Worm (Caenorhabditis elegans) whole organism, young adult: Measurements from ENCODE around the gene srw-85.

Experiments
- B0035.1 ChIP-seq: sonication (generic microtip); optimal IDR thresholded peaks from 2 replicates; lab custom pipeline; 2016; ENCODE audit warnings: missing genetic modification characterization, mild to moderate bottlenecking, missing compliant biosample characterization, missing genotype, missing genetic modification reagents
- B0261.1 ChIP-seq: sonication (generic microtip); optimal IDR thresholded peaks from 2 replicates; lab custom pipeline; 2016; ENCODE audit warnings: mild to moderate bottlenecking, missing genetic modification characterization, moderate library complexity, missing compliant biosample characterization
- C06A6.2 ChIP-seq: fragments of 200-800 bp; sonication (Bioruptor generic); conservative IDR thresholded peaks from 2 replicates; pipeline ENCODE4 v1.3.6; 2022; ENCODE audit warnings: missing genetic modification characterization, missing compliant biosample characterization
- C17E4.6 ChIP-seq: fragments of 200-800 bp; sonication (Bioruptor generic); IDR thresholded peaks from 2 replicates; pipeline ENCODE4 v1.3.6; 2022; ENCODE audit warnings: missing genetic modification reagents, missing genetic modification characterization, missing compliant biosample characterization
- D2030.7 ChIP-seq: fragments of 200-800 bp; sonication (Bioruptor generic); IDR thresholded peaks from 2 replicates; pipeline ENCODE4 v1.3.6; 2022; ENCODE audit warnings: missing genetic modification reagents, missing genetic modification characterization, missing compliant biosample characterization
- F23B12.7 ChIP-seq: sonication (generic microtip); optimal IDR thresholded peaks from 2 replicates; lab custom pipeline; 2017; ENCODE audit warnings: missing genetic modification characterization, mild to moderate bottlenecking, missing compliant biosample characterization, antibody characterized with exemption, moderate library complexity; ENCODE audit not compliant: insufficient read depth
- F39B2.1 ChIP-seq: fragments of 200-800 bp; sonication (Bioruptor generic); IDR thresholded peaks from 2 replicates; pipeline ENCODE4 v1.3.6; 2022; ENCODE audit warnings: missing genetic modification reagents, missing genetic modification characterization, missing compliant biosample characterization
- F49E8.2 ChIP-seq: sonication (generic microtip); optimal IDR thresholded peaks from 3 replicates; lab custom pipeline; 2017; ENCODE audit warnings: missing genetic modification characterization, mild to moderate bottlenecking, missing compliant biosample characterization, antibody characterized with exemption, moderate library complexity; ENCODE audit not compliant: insufficient read depth
- F52B5.7 ChIP-seq: sonication (generic microtip); optimal IDR thresholded peaks from 2 replicates; lab custom pipeline; 2016; ENCODE audit warnings: mild to moderate bottlenecking, missing genetic modification characterization, missing compliant biosample characterization
- F57A8.1 ChIP-seq: fragments of 200-800 bp; sonication (Bioruptor generic); optimal IDR thresholded peaks from 2 replicates; lab custom pipeline; 2018; ENCODE audit warnings: mild to moderate bottlenecking, missing genetic modification characterization, moderate library complexity, missing compliant biosample characterization
- Y53F4B.3 ChIP-seq: fragments of 200-800 bp; sonication (Bioruptor generic); IDR thresholded peaks from 2 replicates; pipeline ENCODE4 v1.3.6; 2022; ENCODE audit warnings: missing genetic modification reagents, missing genetic modification characterization, missing compliant biosample characterization
- Y79H2A.3 ChIP-seq: fragments of 200-800 bp; sonication (Bioruptor generic); conservative IDR thresholded peaks from 2 replicates; pipeline ENCODE4 v1.3.6; 2022; ENCODE audit warnings: missing genetic modification reagents, missing genetic modification characterization, missing compliant biosample characterization
- ZK185.1 ChIP-seq: sonication (generic microtip); optimal IDR thresholded peaks from 2 replicates; lab custom pipeline; 2016; ENCODE audit warnings: mild to moderate bottlenecking, missing genetic modification characterization, missing compliant biosample characterization; ENCODE audit not compliant: poor library complexity, severe bottlenecking
- ama-1 ChIP-seq, 3 experiments: fragments of 150-350 bp in 1 of 3; sonication (generic microtip) in 2 of 3; optimal IDR thresholded peaks; 2 replicates each; lab custom pipeline; 2014 to 2018; ENCODE audit warnings: missing biosample characterization in 2 of 3, missing genetic modification characterization in 2 of 3, missing genetic modification reagents in 2 of 3
- aptf-3 ChIP-seq: fragments of 200-800 bp; sonication (Bioruptor generic); IDR thresholded peaks from 2 replicates; pipeline ENCODE4 v1.3.6; 2022; ENCODE audit warnings: missing genetic modification characterization, missing compliant biosample characterization
- atf-7 ChIP-seq: sonication (generic microtip); optimal IDR thresholded peaks from 2 replicates; lab custom pipeline; 2017; ENCODE audit warnings: mild to moderate bottlenecking, missing genetic modification characterization, missing compliant biosample characterization
- athp-1 ChIP-seq: sonication (generic microtip); optimal IDR thresholded peaks from 2 replicates; lab custom pipeline; 2017; ENCODE audit warnings: mild to moderate bottlenecking, missing genetic modification characterization, missing compliant biosample characterization
- attf-3 ChIP-seq: fragments of 200-800 bp; sonication (Bioruptor generic); conservative IDR thresholded peaks from 2 replicates; pipeline ENCODE4 v1.3.6; 2022; ENCODE audit warnings: missing genetic modification reagents, missing genetic modification characterization, missing compliant biosample characterization
- bed-1 ChIP-seq: fragments of 200-800 bp; sonication (Bioruptor generic); IDR thresholded peaks from 2 replicates; pipeline ENCODE4 v1.3.6; 2022; ENCODE audit warnings: missing genetic modification reagents, missing genetic modification characterization, missing compliant biosample characterization
- bed-2 ChIP-seq: fragments of 200-800 bp; sonication (Bioruptor generic); IDR thresholded peaks from 2 replicates; pipeline ENCODE4 v1.3.6; 2022; ENCODE audit warnings: missing genetic modification reagents, missing genetic modification characterization, missing compliant biosample characterization
- cebp-1 ChIP-seq, 2 experiments: fragments of 200-800 bp in 1 of 2; sonication (Bioruptor generic) in 1 of 2; sonication (generic microtip) in 1 of 2; IDR thresholded peaks in 1 of 2; optimal IDR thresholded peaks in 1 of 2; 2 replicates each; pipeline versions ENCODE4 v1.3.6 to Lab custom; 2017 to 2022; ENCODE audit warnings: missing compliant biosample characterization in 2 of 2, missing genetic modification characterization in 2 of 2, mild to moderate bottlenecking in 1 of 2, missing genetic modification reagents in 1 of 2, moderate library complexity in 1 of 2
- ceh-91 ChIP-seq: fragments of 200-800 bp; sonication (Bioruptor generic); IDR thresholded peaks from 2 replicates; pipeline ENCODE4 v1.3.6; 2022; ENCODE audit warnings: missing genetic modification reagents, missing genetic modification characterization, missing compliant biosample characterization
- chd-7 ChIP-seq: sonication (generic microtip); optimal IDR thresholded peaks from 2 replicates; lab custom pipeline; 2016; ENCODE audit warnings: mild to moderate bottlenecking, missing genetic modification characterization, moderate library complexity, missing compliant biosample characterization
- dox-1 ChIP-seq: fragments of 200-800 bp; sonication (Bioruptor generic); IDR thresholded peaks from 2 replicates; pipeline ENCODE4 v1.3.6; 2022; ENCODE audit warnings: missing genetic modification reagents, missing genetic modification characterization, missing compliant biosample characterization
- ekl-4 ChIP-seq: fragments of 200-800 bp; sonication (Bioruptor generic); IDR thresholded peaks from 2 replicates; pipeline ENCODE4 v1.3.6; 2022; ENCODE audit warnings: missing genetic modification reagents, missing genetic modification characterization, missing compliant biosample characterization
- fkh-3 ChIP-seq: sonication (generic microtip); optimal IDR thresholded peaks from 2 replicates; lab custom pipeline; 2016; ENCODE audit warnings: mild to moderate bottlenecking, missing genetic modification characterization, missing compliant biosample characterization
- gei-17 ChIP-seq: fragments of 200-800 bp; sonication (Bioruptor generic); optimal IDR thresholded peaks from 2 replicates; lab custom pipeline; 2018; ENCODE audit warnings: mild to moderate bottlenecking, missing genetic modification characterization, missing compliant biosample characterization
- hmg-1.2 ChIP-seq: fragments of 200-800 bp; sonication (Bioruptor generic); IDR thresholded peaks from 2 replicates; pipeline ENCODE4 v1.3.6; 2022; ENCODE audit warnings: missing genetic modification reagents, missing genetic modification characterization, missing compliant biosample characterization
- lag-1 ChIP-seq: fragments of 200-800 bp; sonication (Bioruptor generic); IDR thresholded peaks from 2 replicates; pipeline ENCODE4 v1.3.6; 2022; ENCODE audit warnings: missing genetic modification reagents, missing genetic modification characterization, missing compliant biosample characterization
- let-526 ChIP-seq: fragments of 200-800 bp; sonication (Bioruptor generic); IDR thresholded peaks from 2 replicates; pipeline ENCODE4 v1.3.6; 2022; ENCODE audit warnings: missing genetic modification reagents, missing genetic modification characterization, missing compliant biosample characterization
- let-607 ChIP-seq, 2 experiments: fragments of 200-800 bp in 1 of 2; sonication (Bioruptor generic) in 1 of 2; sonication (generic microtip) in 1 of 2; optimal IDR thresholded peaks; 2 replicates each; lab custom pipeline; 2016 to 2018; ENCODE audit warnings: mild to moderate bottlenecking in 2 of 2, missing compliant biosample characterization in 2 of 2, missing genetic modification characterization in 2 of 2, moderate library complexity in 2 of 2, missing genotype in 1 of 2
- lin-26 ChIP-seq: fragments of 200-800 bp; sonication (Bioruptor generic); IDR thresholded peaks from 2 replicates; pipeline ENCODE4 v1.3.6; 2022; ENCODE audit warnings: missing genetic modification reagents, missing genetic modification characterization, missing compliant biosample characterization
- lsy-27 ChIP-seq: sonication (generic microtip); optimal IDR thresholded peaks from 2 replicates; lab custom pipeline; 2017; ENCODE audit warnings: missing genetic modification characterization, mild to moderate bottlenecking, missing compliant biosample characterization, antibody characterized with exemption, missing genotype, borderline replicate concordance; ENCODE audit not compliant: insufficient read depth
- madf-3 ChIP-seq: fragments of 200-800 bp; sonication (Bioruptor generic); IDR thresholded peaks from 2 replicates; pipeline ENCODE4 v1.3.6; 2022; ENCODE audit warnings: missing genetic modification reagents, missing genetic modification characterization, missing compliant biosample characterization
- mcd-1 ChIP-seq: fragments of 200-800 bp; sonication (Bioruptor generic); IDR thresholded peaks from 2 replicates; pipeline ENCODE4 v1.3.6; 2022; ENCODE audit warnings: missing genetic modification reagents, missing genetic modification characterization, missing compliant biosample characterization
- nhr-120 ChIP-seq: fragments of 200-800 bp; sonication (Bioruptor generic); IDR thresholded peaks from 2 replicates; pipeline ENCODE4 v1.3.6; 2022; ENCODE audit warnings: missing genetic modification characterization, missing compliant biosample characterization
- repo-1 ChIP-seq: sonication (generic microtip); optimal IDR thresholded peaks from 2 replicates; lab custom pipeline; 2017; ENCODE audit warnings: mild to moderate bottlenecking, missing genetic modification characterization, missing compliant biosample characterization
- sdz-38 ChIP-seq: sonication (generic microtip); optimal IDR thresholded peaks from 2 replicates; lab custom pipeline; 2016; ENCODE audit warnings: missing genotype, missing genetic modification characterization, missing compliant biosample characterization
- sptf-2 ChIP-seq: fragments of 200-800 bp; sonication (Bioruptor generic); optimal IDR thresholded peaks from 2 replicates; lab custom pipeline; 2018; ENCODE audit warnings: mild to moderate bottlenecking, missing genetic modification characterization, missing compliant biosample characterization
- tlf-1 ChIP-seq: fragments of 200-800 bp; sonication (Bioruptor generic); optimal IDR thresholded peaks from 2 replicates; lab custom pipeline; 2018; ENCODE audit warnings: mild to moderate bottlenecking, missing genetic modification characterization, missing compliant biosample characterization
- zim-3 ChIP-seq: sonication (generic microtip); optimal IDR thresholded peaks from 2 replicates; lab custom pipeline; 2017; ENCODE audit warnings: mild to moderate bottlenecking, missing genetic modification characterization, moderate library complexity, missing compliant biosample characterization
- ztf-18 ChIP-seq: sonication (generic microtip); optimal IDR thresholded peaks from 2 replicates; lab custom pipeline; 2016; ENCODE audit warnings: missing genotype, mild to moderate bottlenecking, missing genetic modification characterization, missing compliant biosample characterization
- ztf-25 ChIP-seq: fragments of 200-800 bp; sonication (Bioruptor generic); IDR thresholded peaks from 2 replicates; pipeline ENCODE4 v1.3.6; 2022; ENCODE audit warnings: missing genetic modification reagents, missing genetic modification characterization, missing compliant biosample characterization
- ztf-3 ChIP-seq: fragments of 200-800 bp; sonication (Bioruptor generic); optimal IDR thresholded peaks from 2 replicates; lab custom pipeline; 2018; ENCODE audit warnings: mild to moderate bottlenecking, missing genetic modification characterization, missing compliant biosample characterization

The srw-85 gene

DNA sequence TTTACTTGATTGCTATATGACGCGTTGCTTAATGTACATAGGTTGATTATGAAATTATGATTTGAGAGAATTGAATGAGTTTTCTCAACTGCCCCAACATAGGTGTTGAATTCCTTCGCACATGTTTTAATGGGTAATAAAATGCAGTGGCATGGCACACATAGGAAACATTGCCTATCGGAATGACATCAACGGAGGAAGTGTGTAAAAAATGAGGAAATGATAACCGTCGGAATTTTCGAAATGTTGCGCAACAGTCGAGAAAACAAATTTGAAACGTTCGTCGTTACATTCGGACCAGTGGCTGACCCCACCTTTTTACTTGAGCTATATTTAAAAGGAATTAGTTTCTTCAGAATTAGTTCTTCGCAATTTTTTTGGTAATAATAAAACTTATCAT lies 1.1 kb upstream of the srw-85 start:
- no peak for TF ChIP-seq let-526 (GFP tag; lab: Robert Waterston, UW)
- TF ChIP-seq F57A8.1 (GFP tag; lab: Kevin White, UChicago), result no peak
- TF ChIP-seq cebp-1 (GFP tag; IDR thresholded peaks at IDR 0.05; lab: Robert Waterston, UW), result peak; percentile 53; the same call in 1 of the 2 replicates
- peak; percentile 57 for TF ChIP-seq cebp-1 (tag; optimal IDR thresholded peaks at IDR 0.05; lab: Kevin White, UChicago)

DNA sequence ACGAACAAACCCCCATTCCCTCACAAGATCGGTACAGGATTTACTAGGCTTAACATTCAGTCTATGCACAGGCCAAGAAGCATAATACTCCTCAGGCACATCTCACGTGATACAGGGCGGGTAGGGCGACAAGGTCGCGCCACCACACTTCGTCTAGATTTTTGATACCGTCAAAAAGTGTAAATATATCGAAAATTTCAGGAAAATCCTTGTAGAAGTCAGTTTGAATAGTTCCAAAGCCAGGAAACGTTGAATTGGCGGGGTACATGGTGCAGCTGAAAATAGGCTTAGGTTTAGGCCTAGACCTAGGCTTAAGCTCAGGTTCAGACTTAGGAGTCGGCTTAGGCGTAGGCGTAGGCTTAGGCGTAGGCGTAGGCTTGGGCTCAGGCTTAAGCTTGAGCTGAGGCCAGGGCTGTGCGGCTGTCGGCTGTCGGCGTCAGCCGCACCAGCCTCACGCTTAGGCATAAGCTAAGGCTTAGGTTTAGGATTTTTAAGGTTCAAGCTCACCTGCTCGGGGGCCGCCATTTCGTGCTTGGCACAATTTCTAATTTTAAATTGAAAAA lies 504 bp downstream of the srw-85 start:
- no peak for TF ChIP-seq B0261.1 (tag; lab: Kevin White, UChicago)
- peak; percentile 52 for TF ChIP-seq zim-3
- TF ChIP-seq F39B2.1 (GFP tag; lab: Robert Waterston, UW), result no peak
- peak; percentile 34; the same call in 1 of the 2 replicates for TF ChIP-seq attf-3
- no peak for TF ChIP-seq repo-1 (tag; lab: Kevin White, UChicago)
- TF ChIP-seq chd-7 (tag; lab: Kevin White, UChicago), result peak; percentile 49
- TF ChIP-seq sdz-38 (tag; lab: Kevin White, UChicago), result no peak
- TF ChIP-seq C06A6.2, result no peak
- TF ChIP-seq bed-1 (GFP tag; lab: Robert Waterston, UW), result no peak
- no peak for TF ChIP-seq Y79H2A.3 (GFP tag; lab: Robert Waterston, UW)
- 0 out of 2 replicates have a peak, but pooled peaks have one; percentile 35 for TF ChIP-seq madf-3 (GFP tag; lab: Robert Waterston, UW)
- 0 out of 2 replicates have a peak, but pooled peaks have one; percentile 10 for TF ChIP-seq bed-2 (GFP tag; lab: Robert Waterston, UW)
- no peak for TF ChIP-seq F49E8.2
- no peak for TF ChIP-seq ceh-91 (GFP tag; lab: Robert Waterston, UW)
- no peak for TF ChIP-seq lag-1 (GFP tag; lab: Robert Waterston, UW)
- no peak for TF ChIP-seq Y53F4B.3 (GFP tag; lab: Robert Waterston, UW)
- no peak for TF ChIP-seq let-607 (tag; optimal IDR thresholded peaks at IDR 0.05; lab: Kevin White, UChicago)
- TF ChIP-seq aptf-3 (GFP tag; lab: Robert Waterston, UW), result 0 out of 2 replicates have a peak, but pooled peaks have one; percentile 21
- TF ChIP-seq B0035.1 (tag; lab: Kevin White, UChicago), result no peak
- peak; percentile 23 for TF ChIP-seq sptf-2 (GFP tag; lab: Kevin White, UChicago)
- no peak for TF ChIP-seq D2030.7 (GFP tag; lab: Robert Waterston, UW)
- no peak for TF ChIP-seq ztf-18 (tag; lab: Kevin White, UChicago)
- no peak; the same call in 1 of the 2 replicates for TF ChIP-seq mcd-1 (GFP tag; lab: Robert Waterston, UW)
- no peak for TF ChIP-seq nhr-120 (GFP tag; lab: Robert Waterston, UW)
- peak; percentile 67 for TF ChIP-seq athp-1 (tag; lab: Kevin White, UChicago)
- no peak for TF ChIP-seq ztf-25 (GFP tag; lab: Robert Waterston, UW)
- no peak for TF ChIP-seq tlf-1 (GFP tag; lab: Kevin White, UChicago)
- no peak for TF ChIP-seq ZK185.1 (tag; lab: Kevin White, UChicago)
- peak; percentile 24 for TF ChIP-seq fkh-3 (tag; lab: Kevin White, UChicago)
- TF ChIP-seq hmg-1.2, result peak; percentile 28; the same call in 1 of the 2 replicates
- peak; percentile 46 for TF ChIP-seq ekl-4 (GFP tag; lab: Robert Waterston, UW)
- no peak for TF ChIP-seq lsy-27
- no peak for TF ChIP-seq atf-7 (tag; lab: Kevin White, UChicago)
- peak; percentile 3 for TF ChIP-seq ztf-3 (GFP tag; lab: Kevin White, UChicago)
- 0 out of 2 replicates have a peak, but pooled peaks have one; percentile 44 for TF ChIP-seq lin-26 (GFP tag; lab: Robert Waterston, UW)
- TF ChIP-seq ama-1 (optimal IDR thresholded peaks at IDR 0.05; lab: Kevin White, UChicago), result no peak
- no peak for TF ChIP-seq ama-1 (GFP tag; optimal IDR thresholded peaks at IDR 0.05; lab: Kevin White, UChicago)
- TF ChIP-seq F52B5.7 (tag; lab: Kevin White, UChicago), result peak; percentile 63
- no peak for TF ChIP-seq F23B12.7 (tag; lab: Kevin White, UChicago)
- TF ChIP-seq dox-1 (GFP tag; lab: Robert Waterston, UW), result 0 out of 2 replicates have a peak, but pooled peaks have one; percentile 39
- TF ChIP-seq gei-17 (GFP tag; lab: Kevin White, UChicago), result no peak
- TF ChIP-seq C17E4.6 (GFP tag; lab: Robert Waterston, UW), result 0 out of 2 replicates have a peak, but pooled peaks have one; percentile 10
